Worm (Caenorhabditis elegans): ENCODE measurements around the gene F15G9.5.

F15G9.5 gene

ce11 chrX:9706084-9706483 is 31.6 kb downstream of the F15G9.5 start, which contains the start of gene F15G9.1:
Gene F15G9.1, plus strand, starts transcription at chrX:9706384.
- TF ChIP-seq unc-39 (tag; optimal IDR thresholded peaks at IDR 0.05) (no peak), ama-1 (optimal IDR thresholded peaks at IDR 0.05) (no peak), skn-1 (tag; optimal IDR thresholded peaks at IDR 0.05) (no peak), mdl-1 (tag; optimal IDR thresholded peaks at IDR 0.05) (no peak), aly-2 (tag; optimal IDR thresholded peaks at IDR 0.05) (no peak), ZK546.5 (tag; optimal IDR thresholded peaks at IDR 0.05) (no peak), blmp-1 (tag; optimal IDR thresholded peaks at IDR 0.05; ENCODE audit: insufficient read depth) (no peak), sma-9 (GFP tag; optimal IDR thresholded peaks at IDR 0.05) (no peak), sma-9 (tag; optimal IDR thresholded peaks at IDR 0.05) (no peak), crh-2 (tag; optimal IDR thresholded peaks at IDR 0.05) (no peak), ztf-11 (tag; optimal IDR thresholded peaks at IDR 0.05) (no peak), nhr-237 (tag; optimal IDR thresholded peaks at IDR 0.05) (no peak)

ce11 chrX:9705257-9706035 is 32.2 kb downstream of the F15G9.5 start:
- TF ChIP-seq lin-11 (tag; optimal IDR thresholded peaks at IDR 0.05) (no peak), C34F6.9 (tag; optimal IDR thresholded peaks at IDR 0.05) (peak; percentile 42), crh-2 (tag; optimal IDR thresholded peaks at IDR 0.05) (no peak), unc-39 (tag; optimal IDR thresholded peaks at IDR 0.05) (no peak), sma-3 (GFP tag; optimal IDR thresholded peaks at IDR 0.05) (no peak), ztf-11 (tag; optimal IDR thresholded peaks at IDR 0.05) (no peak), aly-2 (tag; optimal IDR thresholded peaks at IDR 0.05) (no peak), nhr-6 (tag; optimal IDR thresholded peaks at IDR 0.05) (no peak), mdl-1 (tag; optimal IDR thresholded peaks at IDR 0.05) (no peak), R02D3.7 (tag; optimal IDR thresholded peaks at IDR 0.05) (no peak), Y55F3AM.14 (GFP tag; optimal IDR thresholded peaks at IDR 0.05) (no peak), sem-4 (tag; optimal IDR thresholded peaks at IDR 0.05) (no peak), peb-1 (tag; optimal IDR thresholded peaks at IDR 0.05) (no peak), sma-9 (GFP tag; optimal IDR thresholded peaks at IDR 0.05) (peak; percentile 56), sma-9 (tag; optimal IDR thresholded peaks at IDR 0.05) (no peak), nhr-129 (tag; optimal IDR thresholded peaks at IDR 0.05) (peak; percentile 67), unc-62 (GFP tag; optimal IDR thresholded peaks at IDR 0.05) (no peak), mbf-1 (tag; optimal IDR thresholded peaks at IDR 0.05) (no peak), unc-55 (GFP tag; optimal IDR thresholded peaks at IDR 0.05) (peak; percentile 85), alr-1 (tag; optimal IDR thresholded peaks at IDR 0.05) (no peak), ztf-1 (GFP tag; conservative IDR thresholded peaks at IDR 0.05) (no peak), lin-39 (tag; optimal IDR thresholded peaks at IDR 0.05) (peak; percentile 60), zag-1 (tag; optimal IDR thresholded peaks at IDR 0.05) (peak; percentile 16), ama-1 (optimal IDR thresholded peaks at IDR 0.05) (no peak), nhr-21 (tag; optimal IDR thresholded peaks at IDR 0.05) (no peak), nhr-11 (tag; optimal IDR thresholded peaks at IDR 0.05) (no peak), nhr-12 (tag; optimal IDR thresholded peaks at IDR 0.05) (no peak), elt-3 (tag; optimal IDR thresholded peaks at IDR 0.05) (no peak), fos-1 (tag; optimal IDR thresholded peaks at IDR 0.05) (peak; percentile 13), lsy-2 (tag; optimal IDR thresholded peaks at IDR 0.05) (no peak), gmeb-1 (tag; optimal IDR thresholded peaks at IDR 0.05) (no peak), nhr-10 (tag; optimal IDR thresholded peaks at IDR 0.05) (no peak), ztf-4 (tag; optimal IDR thresholded peaks at IDR 0.05) (no peak)

DNA sequence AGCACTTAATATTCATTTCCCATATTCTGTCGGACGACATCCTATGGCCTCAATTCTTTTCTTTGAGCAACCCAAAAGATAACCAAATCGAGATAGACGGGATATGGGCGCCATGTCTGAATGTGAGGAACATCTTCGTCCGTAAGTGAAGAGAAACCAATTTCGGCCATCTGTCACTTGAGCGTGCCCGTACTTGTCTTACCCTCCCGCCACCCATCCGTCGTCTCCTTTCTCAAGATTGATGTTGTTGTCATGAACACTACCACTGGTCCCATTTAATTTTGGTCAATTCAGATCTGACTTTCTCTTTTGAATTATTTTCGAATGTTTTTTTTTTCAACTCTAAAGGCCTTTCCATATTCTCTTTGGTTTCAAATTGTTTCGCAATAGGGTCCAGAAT is 34.9 kb downstream of the F15G9.5 start:
- TF ChIP-seq fos-1 (tag; optimal IDR thresholded peaks at IDR 0.05), result no peak
- peak; percentile 16 for TF ChIP-seq mab-5 (tag; optimal IDR thresholded peaks at IDR 0.05)

DNA sequence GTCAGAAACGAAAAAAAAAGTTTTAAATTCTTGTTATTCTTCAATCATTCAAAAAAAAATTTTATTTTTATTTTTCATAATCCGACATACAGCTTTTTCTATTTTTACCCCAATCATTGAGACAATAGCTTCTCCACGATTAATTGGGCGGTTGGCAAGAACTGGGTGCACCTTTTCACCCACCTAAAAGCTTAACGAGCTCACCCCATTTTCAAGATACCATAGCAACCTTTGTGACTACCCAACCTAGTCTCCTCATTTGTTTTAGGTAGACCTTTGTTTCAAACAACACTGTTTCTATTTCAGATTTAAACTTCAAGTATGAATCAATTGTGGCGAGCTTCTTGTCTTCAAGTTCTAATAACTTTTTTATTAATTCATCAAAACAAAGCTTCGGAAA is 39.3 kb downstream of the F15G9.5 start, which contains the start of gene dyf-7:
Gene dyf-7 (plus strand): TSS at position 301 of the 400 bp plus-strand sequence.
- TF ChIP-seq elt-3 (tag; optimal IDR thresholded peaks at IDR 0.05), result no peak
- no peak for TF ChIP-seq blmp-1 (tag; optimal IDR thresholded peaks at IDR 0.05; ENCODE audit: insufficient read depth)
- TF ChIP-seq nhr-129 (tag; optimal IDR thresholded peaks at IDR 0.05), result no peak
- no peak for TF ChIP-seq ztf-4 (tag; optimal IDR thresholded peaks at IDR 0.05)
- no peak for TF ChIP-seq nhr-23 (tag; optimal IDR thresholded peaks at IDR 0.05)
- no peak for TF ChIP-seq mdl-1 (tag; optimal IDR thresholded peaks at IDR 0.05)
- TF ChIP-seq nhr-21 (tag; optimal IDR thresholded peaks at IDR 0.05), result no peak
- TF ChIP-seq sma-9 (GFP tag; optimal IDR thresholded peaks at IDR 0.05), result no peak
- no peak for TF ChIP-seq sma-9 (tag; optimal IDR thresholded peaks at IDR 0.05)
- no peak for TF ChIP-seq unc-62 (GFP tag; optimal IDR thresholded peaks at IDR 0.05)
- TF ChIP-seq unc-39 (tag; optimal IDR thresholded peaks at IDR 0.05), result no peak
- no peak for TF ChIP-seq lin-39 (tag; optimal IDR thresholded peaks at IDR 0.05)
- TF ChIP-seq lin-11 (tag; optimal IDR thresholded peaks at IDR 0.05), result no peak
- no peak for TF ChIP-seq fos-1 (tag; optimal IDR thresholded peaks at IDR 0.05)
- no peak for TF ChIP-seq nhr-237 (tag; optimal IDR thresholded peaks at IDR 0.05)
- no peak for TF ChIP-seq mab-5 (tag; optimal IDR thresholded peaks at IDR 0.05)
- no peak for TF ChIP-seq ceh-82 (tag; optimal IDR thresholded peaks at IDR 0.05)
- TF ChIP-seq nhr-6 (tag; optimal IDR thresholded peaks at IDR 0.05), result no peak
- no peak for TF ChIP-seq zag-1 (tag; optimal IDR thresholded peaks at IDR 0.05)
- no peak for TF ChIP-seq skn-1 (tag; optimal IDR thresholded peaks at IDR 0.05)
